Fruit fly (Drosophila melanogaster) whole organism: ENCODE results near the gene Hipk.

Source experiments
- CG8478 ChIP-seq: fragments of >200 bp; optimal IDR thresholded peaks from 2 replicates; lab custom pipeline; 2018; ENCODE audit warnings: inconsistent platforms
- Dll ChIP-seq: fragments of >200 bp; optimal IDR thresholded peaks from 2 replicates; lab custom pipeline; 2017
- EcR ChIP-seq, 2 experiments: fragments of >200 bp; optimal IDR thresholded peaks; 2 replicates each; lab custom pipeline; 2017; ENCODE audit warnings: missing biosample characterization in 2 of 2, missing genetic modification characterization in 2 of 2, missing genetic modification reagents in 2 of 2
- pan ChIP-seq: fragments of >200 bp; optimal IDR thresholded peaks from 2 replicates; lab custom pipeline; 2017
- psq ChIP-seq: fragments of >200 bp; optimal IDR thresholded peaks from 2 replicates; lab custom pipeline; 2017
- usp ChIP-seq: fragments of >200 bp; optimal IDR thresholded peaks from 2 replicates; lab custom pipeline; 2017; ENCODE audit warnings: missing biosample characterization, missing genetic modification characterization, mixed read lengths

- TF ChIP-seq psq (no peak), usp (no peak), EcR (GFP tag; optimal IDR thresholded peaks at IDR 0.05; lab: Kevin White, UChicago) (no peak), CG8478 (lab: Kevin White, UChicago) (no peak), Dll (no peak), pan (lab: Kevin White, UChicago) (no peak)
Measured at dm6 chr3L:624203-624914, 81.5 kb downstream of the Hipk start.
